Worm (Caenorhabditis elegans) whole organism, L4 larva: ENCODE measurements around the gene bath-23.
A peak's percentile ranks its signal among the peaks of the same experiment; 100 is the strongest.

Source experiments
- D1046.2 ChIP-seq: fragments of 200-800 bp; sonication (Bioruptor generic); IDR thresholded peaks from 2 replicates; pipeline ENCODE4 v1.3.6; 2022; ENCODE audit warnings: missing genetic modification characterization, missing compliant biosample characterization
- F10B5.3 ChIP-seq: sonication (generic microtip); optimal IDR thresholded peaks from 2 replicates; lab custom pipeline; 2016; ENCODE audit warnings: mild to moderate bottlenecking, missing genetic modification characterization, missing compliant biosample characterization
- F26F4.8 ChIP-seq: fragments of 200-800 bp; sonication (Bioruptor generic); conservative IDR thresholded peaks from 2 replicates; pipeline ENCODE4 v1.3.6; 2022; ENCODE audit warnings: missing genetic modification characterization, missing compliant biosample characterization
- T20F7.1 ChIP-seq: fragments of 200-800 bp; sonication (Bioruptor generic); optimal IDR thresholded peaks from 2 replicates; lab custom pipeline; 2018; ENCODE audit warnings: mild to moderate bottlenecking, missing genetic modification characterization, missing compliant biosample characterization
- Y105C5A.15 ChIP-seq: fragments of 200-800 bp; sonication (Bioruptor generic); IDR thresholded peaks from 2 replicates; pipeline ENCODE4 v1.3.6; 2022; ENCODE audit warnings: missing genetic modification characterization, missing compliant biosample characterization
- Y5F2A.4 ChIP-seq: fragments of 200-800 bp; sonication (Bioruptor generic); optimal IDR thresholded peaks from 2 replicates; lab custom pipeline; 2018; ENCODE audit warnings: mild to moderate bottlenecking, missing genetic modification characterization, missing compliant biosample characterization
- ZK546.5 ChIP-seq, 2 experiments: sonication (generic microtip); optimal IDR thresholded peaks; 2 replicates each; lab custom pipeline; 2017; ENCODE audit warnings: missing biosample characterization in 2 of 2, missing genetic modification characterization in 2 of 2
- aly-2 ChIP-seq: sonication (generic microtip); optimal IDR thresholded peaks from 2 replicates; lab custom pipeline; 2018; ENCODE audit warnings: missing biosample characterization, missing genetic modification characterization
- arid-1 ChIP-seq: fragments of 200-800 bp; sonication (Bioruptor generic); conservative IDR thresholded peaks from 2 replicates; pipeline ENCODE4 v1.3.6; 2022; ENCODE audit warnings: missing genetic modification reagents, missing genetic modification characterization, missing compliant biosample characterization
- ceh-28 ChIP-seq: fragments of 150-350 bp; optimal IDR thresholded peaks from 2 replicates; lab custom pipeline; 2014; ENCODE audit warnings: missing biosample characterization, missing genetic modification reagents, missing genetic modification characterization
- ceh-32 ChIP-seq: sonication (generic microtip); optimal IDR thresholded peaks from 2 replicates; lab custom pipeline; 2016; ENCODE audit warnings: mild to moderate bottlenecking, missing genetic modification characterization, missing compliant biosample characterization; ENCODE audit not compliant: poor library complexity
- ceh-62 ChIP-seq: sonication (generic microtip); optimal IDR thresholded peaks from 2 replicates; lab custom pipeline; 2017; ENCODE audit warnings: missing biosample characterization, missing genetic modification characterization
- dmd-6 ChIP-seq: fragments of 200-800 bp; sonication (Bioruptor generic); IDR thresholded peaks from 2 replicates; pipeline ENCODE4 v1.3.6; 2022; ENCODE audit warnings: missing genetic modification reagents, missing genetic modification characterization, missing compliant biosample characterization
- dpl-1 ChIP-seq: fragments of 150-350 bp; optimal IDR thresholded peaks from 2 replicates; lab custom pipeline; 2014; ENCODE audit warnings: missing biosample characterization, missing genetic modification reagents, missing genetic modification characterization
- egl-43 ChIP-seq: fragments of 200-800 bp; sonication (Bioruptor generic); IDR thresholded peaks from 2 replicates; pipeline ENCODE4 v1.3.6; 2022; ENCODE audit warnings: missing genetic modification reagents, missing genetic modification characterization, missing compliant biosample characterization
- hlh-30 ChIP-seq: sonication (generic microtip); optimal IDR thresholded peaks from 2 replicates; lab custom pipeline; 2017; ENCODE audit warnings: antibody characterized with exemption, mild to moderate bottlenecking, missing genetic modification characterization, missing compliant biosample characterization; ENCODE audit not compliant: insufficient read depth
- lin-1 ChIP-seq: fragments of 200-800 bp; sonication (Bioruptor generic); IDR thresholded peaks from 2 replicates; pipeline ENCODE4 v1.3.6; 2022; ENCODE audit warnings: missing genetic modification reagents, missing genetic modification characterization, missing compliant biosample characterization
- lir-3 ChIP-seq: sonication (generic microtip); optimal IDR thresholded peaks from 2 replicates; lab custom pipeline; 2016; ENCODE audit warnings: mild to moderate bottlenecking, missing genetic modification characterization, missing compliant biosample characterization
- madf-9 ChIP-seq: fragments of 200-800 bp; sonication (Bioruptor generic); conservative IDR thresholded peaks from 2 replicates; pipeline ENCODE4 v1.3.6; 2022; ENCODE audit warnings: missing genetic modification reagents, missing genetic modification characterization, missing compliant biosample characterization
- mdl-1 ChIP-seq, 2 experiments: fragments of 150-350 bp in 1 of 2; sonication (generic microtip) in 1 of 2; optimal IDR thresholded peaks; 2 replicates each; lab custom pipeline; 2014 to 2017; ENCODE audit warnings: missing biosample characterization in 2 of 2, missing genetic modification characterization in 2 of 2
- mes-2 ChIP-seq: sonication (generic microtip); optimal IDR thresholded peaks from 2 replicates; lab custom pipeline; 2016; ENCODE audit warnings: missing genotype, mild to moderate bottlenecking, missing genetic modification characterization, missing compliant biosample characterization; ENCODE audit not compliant: poor library complexity, severe bottlenecking
- mxl-2 ChIP-seq: fragments of 200-800 bp; sonication (Bioruptor generic); conservative IDR thresholded peaks from 2 replicates; pipeline ENCODE4 v1.3.6; 2022; ENCODE audit warnings: missing genetic modification reagents, missing genetic modification characterization, missing compliant biosample characterization
- mxl-3 ChIP-seq: fragments of 200-800 bp; sonication (Bioruptor generic); optimal IDR thresholded peaks from 2 replicates; lab custom pipeline; 2018; ENCODE audit warnings: mild to moderate bottlenecking, missing genetic modification characterization, missing compliant biosample characterization
- nhr-111 ChIP-seq: fragments of 200-800 bp; sonication (Bioruptor generic); optimal IDR thresholded peaks from 2 replicates; lab custom pipeline; 2018; ENCODE audit warnings: mild to moderate bottlenecking, missing genetic modification characterization, missing compliant biosample characterization
- nhr-28 ChIP-seq: fragments of 150-350 bp; optimal IDR thresholded peaks from 2 replicates; lab custom pipeline; 2014; ENCODE audit warnings: missing biosample characterization, missing genetic modification characterization
- nhr-42 ChIP-seq: fragments of 200-800 bp; sonication (Bioruptor generic); IDR thresholded peaks from 2 replicates; pipeline ENCODE4 v1.3.6; 2022; ENCODE audit warnings: missing genetic modification characterization, missing compliant biosample characterization
- nhr-48 ChIP-seq: sonication (generic microtip); optimal IDR thresholded peaks from 2 replicates; lab custom pipeline; 2016; ENCODE audit warnings: mild to moderate bottlenecking, missing genetic modification characterization, missing compliant biosample characterization
- nhr-77 ChIP-seq: fragments of 150-350 bp; optimal IDR thresholded peaks from 2 replicates; lab custom pipeline; 2014; ENCODE audit warnings: missing biosample characterization, missing genetic modification characterization
- pqm-1 ChIP-seq: sonication (generic microtip); optimal IDR thresholded peaks from 2 replicates; lab custom pipeline; 2017; ENCODE audit warnings: missing biosample characterization, missing genetic modification characterization
- sdz-12 ChIP-seq: fragments of 200-800 bp; sonication (Bioruptor generic); optimal IDR thresholded peaks from 2 replicates; lab custom pipeline; 2018; ENCODE audit warnings: mild to moderate bottlenecking, missing genetic modification characterization, missing compliant biosample characterization
- set-16 ChIP-seq: fragments of 200-800 bp; sonication (Bioruptor generic); IDR thresholded peaks from 2 replicates; pipeline ENCODE4 v1.3.6; 2022; ENCODE audit warnings: missing genetic modification reagents, missing genetic modification characterization, missing compliant biosample characterization
- snpc-1.2 ChIP-seq: fragments of 200-800 bp; sonication (Bioruptor generic); IDR thresholded peaks from 2 replicates; pipeline ENCODE4 v1.3.6; 2022; ENCODE audit warnings: missing genetic modification reagents, missing genetic modification characterization, missing compliant biosample characterization
- spr-3 ChIP-seq: fragments of 200-800 bp; sonication (Bioruptor generic); optimal IDR thresholded peaks from 2 replicates; lab custom pipeline; 2018; ENCODE audit warnings: mild to moderate bottlenecking, missing genetic modification characterization, missing compliant biosample characterization
- tag-97 ChIP-seq: fragments of 200-800 bp; sonication (Bioruptor generic); IDR thresholded peaks from 2 replicates; pipeline ENCODE4 v1.3.6; 2022; ENCODE audit warnings: missing genetic modification characterization, missing compliant biosample characterization
- unc-39 ChIP-seq: sonication (generic microtip); optimal IDR thresholded peaks from 2 replicates; lab custom pipeline; 2017; ENCODE audit warnings: missing biosample characterization, missing genetic modification characterization
- zip-2 ChIP-seq: fragments of 150-350 bp; optimal IDR thresholded peaks from 2 replicates; lab custom pipeline; 2014; ENCODE audit warnings: missing biosample characterization, missing genetic modification characterization

Gene bath-23

ce11 chrII:3371010-3371409 is at the start of gene bath-23:
Gene bath-23 (plus strand): TSS chrII:3371310.
- TF ChIP-seq spr-3, result no peak
- no peak for TF ChIP-seq nhr-42
- TF ChIP-seq F10B5.3 (tag; lab: Kevin White, UChicago), result no peak
- no peak for TF ChIP-seq arid-1 (GFP tag; lab: Robert Waterston, UW)
- TF ChIP-seq ZK546.5 (tag; optimal IDR thresholded peaks at IDR 0.05; lab: Kevin White, UChicago), result no peak
- TF ChIP-seq aly-2 (tag; lab: Kevin White, UChicago), result no peak
- no peak for TF ChIP-seq egl-43 (GFP tag; lab: Robert Waterston, UW)
- no peak for TF ChIP-seq nhr-48 (tag; lab: Kevin White, UChicago)
- no peak for TF ChIP-seq dmd-6
- TF ChIP-seq T20F7.1 (GFP tag; lab: Kevin White, UChicago), result no peak
- TF ChIP-seq set-16, result no peak
- TF ChIP-seq, all 104 proteins: peak for 0

- TF ChIP-seq nhr-28 (tag; lab: Kevin White, UChicago) (peak; percentile 22), dmd-6 (0 out of 2 replicates have a peak, but pooled peaks have one; percentile 12), snpc-1.2 (no peak)
Measured at ce11 chrII:3322257-3322656, 48.9 kb upstream of the bath-23 start, which contains the start of gene Y46D2A.1. Gene Y46D2A.1 (plus strand): TSS chrII:3322557.

ce11 chrII:3323179-3323578 is 47.9 kb upstream of the bath-23 start, which contains the start of gene Y46D2A.2:
Gene Y46D2A.2 (minus strand): TSS chrII:3323279.
- TF ChIP-seq nhr-77 (tag; lab: Kevin White, UChicago) (no peak), pqm-1 (no peak), D1046.2 (no peak), tag-97 (no peak), zip-2 (tag; lab: Kevin White, UChicago) (no peak), F26F4.8 (GFP tag; lab: Robert Waterston, UW) (no peak), mxl-2 (GFP tag; lab: Robert Waterston, UW) (no peak), lin-1 (GFP tag; lab: Robert Waterston, UW) (no peak), unc-39 (no peak), dpl-1 (GFP tag; lab: Kevin White, UChicago) (no peak), nhr-111 (GFP tag; lab: Kevin White, UChicago) (no peak), set-16 (no peak), Y105C5A.15 (GFP tag; lab: Robert Waterston, UW) (no peak), hlh-30 (tag; lab: Kevin White, UChicago) (no peak), mdl-1 (tag; optimal IDR thresholded peaks at IDR 0.05; lab: Kevin White, UChicago) (no peak), snpc-1.2 (no peak), ceh-28 (tag; lab: Kevin White, UChicago) (no peak), Y5F2A.4 (GFP tag; lab: Kevin White, UChicago) (no peak)

ce11 chrII:3327104-3327503 is 44.0 kb upstream of the bath-23 start, which contains the start of gene Y46D2A.3:
Gene Y46D2A.3 (minus strand): TSS chrII:3327204.
- no peak for TF ChIP-seq egl-43 (GFP tag; lab: Robert Waterston, UW)
- TF ChIP-seq sdz-12 (GFP tag; lab: Kevin White, UChicago), result no peak
- no peak for TF ChIP-seq ZK546.5 (tag; optimal IDR thresholded peaks at IDR 0.05; lab: Kevin White, UChicago)
- no peak for TF ChIP-seq Y105C5A.15 (GFP tag; lab: Robert Waterston, UW)

ce11 chrII:3332039-3332438 is 39.1 kb upstream of the bath-23 start, which contains the start of gene irld-27:
Gene irld-27 (plus strand): TSS chrII:3332339.
- no peak for TF ChIP-seq madf-9 (GFP tag; lab: Robert Waterston, UW)
- no peak for TF ChIP-seq Y105C5A.15 (GFP tag; lab: Robert Waterston, UW)

ce11 chrII:3337039-3337438 is 34.1 kb upstream of the bath-23 start, which contains the start of gene F14D2.19:
Gene F14D2.19 (minus strand): TSS chrII:3337139.
- TF ChIP-seq ceh-32 (tag; lab: Kevin White, UChicago), result no peak
- no peak for TF ChIP-seq nhr-77 (tag; lab: Kevin White, UChicago)
- TF ChIP-seq lir-3 (tag; lab: Kevin White, UChicago), result no peak
- no peak for TF ChIP-seq mes-2 (tag; lab: Kevin White, UChicago)
- TF ChIP-seq ceh-62 (tag; lab: Kevin White, UChicago), result no peak
- no peak for TF ChIP-seq mxl-2 (GFP tag; lab: Robert Waterston, UW)
- TF ChIP-seq F10B5.3 (tag; lab: Kevin White, UChicago), result no peak
- TF ChIP-seq mxl-3 (GFP tag; lab: Kevin White, UChicago), result no peak
